Worm (Caenorhabditis elegans) whole organism, L1 larva: Measurements from ENCODE around the gene viro-2.
A peak's percentile ranks its signal among the peaks of the same experiment; 100 is the strongest.

ENCODE experiments used
- C16A3.4 ChIP-seq: fragments of 150-350 bp; optimal IDR thresholded peaks from 2 replicates; lab custom pipeline; 2014; ENCODE audit warnings: missing biosample characterization, missing genetic modification characterization
- C34B4.2 ChIP-seq: sonication (generic microtip); optimal IDR thresholded peaks from 2 replicates; lab custom pipeline; 2017; ENCODE audit warnings: mild to moderate bottlenecking, missing genetic modification characterization, missing compliant biosample characterization
- F16B12.6 ChIP-seq: fragments of 150-350 bp; optimal IDR thresholded peaks from 2 replicates; lab custom pipeline; 2014; ENCODE audit warnings: missing biosample characterization, missing genetic modification characterization
- ama-1 ChIP-seq: fragments of 150-350 bp; optimal IDR thresholded peaks from 2 replicates; lab custom pipeline; 2014
- blmp-1 ChIP-seq: fragments of 150-350 bp; optimal IDR thresholded peaks from 2 replicates; lab custom pipeline; 2014; ENCODE audit warnings: missing biosample characterization, missing genetic modification characterization
- ceh-82 ChIP-seq, 3 experiments: fragments of 150-350 bp in 1 of 3; sonication (generic microtip) in 2 of 3; optimal IDR thresholded peaks; 2 replicates each; lab custom pipeline; 2014 to 2017; ENCODE audit warnings: missing biosample characterization in 3 of 3, missing genetic modification characterization in 3 of 3
- ceh-88 ChIP-seq: fragments of 200-800 bp; sonication (Bioruptor generic); IDR thresholded peaks from 2 replicates; pipeline ENCODE4 v1.3.6; 2022; ENCODE audit warnings: missing genetic modification characterization, missing compliant biosample characterization
- dsc-1 ChIP-seq: sonication (generic microtip); optimal IDR thresholded peaks from 2 replicates; lab custom pipeline; 2016; ENCODE audit warnings: mild to moderate bottlenecking, missing genetic modification characterization, missing compliant biosample characterization
- efl-1 ChIP-seq, 4 experiments: fragments of 150-350 bp; optimal IDR thresholded peaks in 3 of 4; peaks in 1 of 4; 1 replicate in 1 of 4; 2 replicates in 3 of 4; lab custom pipeline; 2014; ENCODE audit warnings: missing biosample characterization in 2 of 4, missing genetic modification characterization in 2 of 4, missing genetic modification reagents in 2 of 4
- efl-3 ChIP-seq: fragments of 200-800 bp; sonication (Bioruptor generic); optimal IDR thresholded peaks from 2 replicates; lab custom pipeline; 2018; ENCODE audit warnings: mild to moderate bottlenecking, missing genetic modification characterization, missing compliant biosample characterization
- egl-27 ChIP-seq, 2 experiments: fragments of 150-350 bp in 1 of 2; sonication (generic microtip); optimal IDR thresholded peaks; 3 replicates each; lab custom pipeline; 2017 to 2018; ENCODE audit warnings: missing biosample characterization in 2 of 2, missing genetic modification characterization in 2 of 2, missing genetic modification reagents in 2 of 2
- elt-2 ChIP-seq: sonication (generic microtip); optimal IDR thresholded peaks from 2 replicates; lab custom pipeline; 2016; ENCODE audit warnings: missing genetic modification characterization, mild to moderate bottlenecking, inconsistent platforms, missing compliant biosample characterization, missing genetic modification reagents
- elt-3 ChIP-seq, 6 experiments: fragments of 150-350 bp in 1 of 6; sonication (generic microtip); optimal IDR thresholded peaks; 2 replicates each; lab custom pipeline; 2017 to 2018; ENCODE audit warnings: missing biosample characterization in 6 of 6, missing genetic modification characterization in 6 of 6, inconsistent platforms in 1 of 6
- ets-5 ChIP-seq: fragments of 200-800 bp; sonication (Bioruptor generic); IDR thresholded peaks from 2 replicates; pipeline ENCODE4 v1.3.6; 2022; ENCODE audit warnings: missing genetic modification characterization, missing compliant biosample characterization
- fkh-10 ChIP-seq: sonication (generic microtip); optimal IDR thresholded peaks from 2 replicates; lab custom pipeline; 2017; ENCODE audit warnings: missing biosample characterization, missing genetic modification reagents, missing genetic modification characterization
- fkh-4 ChIP-seq: sonication (generic microtip); optimal IDR thresholded peaks from 2 replicates; lab custom pipeline; 2016; ENCODE audit warnings: missing compliant biosample characterization, missing genetic modification characterization, borderline replicate concordance
- grh-1 ChIP-seq: fragments of 200-800 bp; sonication (Bioruptor generic); IDR thresholded peaks from 2 replicates; pipeline ENCODE4 v1.3.6; 2022; ENCODE audit warnings: missing genetic modification reagents, missing genetic modification characterization, missing compliant biosample characterization
- hlh-4 ChIP-seq: sonication (generic microtip); optimal IDR thresholded peaks from 2 replicates; lab custom pipeline; 2016; ENCODE audit warnings: mild to moderate bottlenecking, missing genetic modification characterization, missing compliant biosample characterization
- isw-1 ChIP-seq: fragments of 200-800 bp; sonication (Bioruptor generic); IDR thresholded peaks from 2 replicates; pipeline ENCODE4 v1.3.6; 2022; ENCODE audit warnings: missing genetic modification characterization, missing compliant biosample characterization
- jun-1 ChIP-seq: fragments of 150-350 bp; optimal IDR thresholded peaks from 2 replicates; lab custom pipeline; 2014; ENCODE audit warnings: missing biosample characterization, missing genetic modification reagents, missing genetic modification characterization
- lin-14 ChIP-seq: fragments of 200-800 bp; sonication (Bioruptor generic); optimal IDR thresholded peaks from 2 replicates; lab custom pipeline; 2018; ENCODE audit warnings: mild to moderate bottlenecking, missing genetic modification characterization, moderate library complexity, missing compliant biosample characterization
- lin-39 ChIP-seq: fragments of 150-350 bp; optimal IDR thresholded peaks from 2 replicates; lab custom pipeline; 2014; ENCODE audit warnings: missing biosample characterization, missing genetic modification reagents, missing genetic modification characterization
- lsy-2 ChIP-seq, 2 experiments: fragments of 150-350 bp; optimal IDR thresholded peaks; 2 replicates each; lab custom pipeline; 2014; ENCODE audit warnings: missing biosample characterization in 2 of 2, missing genetic modification characterization in 2 of 2
- mdl-1 ChIP-seq, 2 experiments: fragments of 150-350 bp; optimal IDR thresholded peaks; 2 replicates each; lab custom pipeline; 2014 to 2017; ENCODE audit warnings: missing biosample characterization in 2 of 2, missing genetic modification characterization in 2 of 2, inconsistent platforms in 1 of 2
- mep-1 ChIP-seq: fragments of 150-350 bp; optimal IDR thresholded peaks from 2 replicates; lab custom pipeline; 2014; ENCODE audit warnings: missing biosample characterization, missing genetic modification characterization
- nhr-11 ChIP-seq: fragments of 150-350 bp; optimal IDR thresholded peaks from 2 replicates; lab custom pipeline; 2014; ENCODE audit warnings: missing biosample characterization, missing genetic modification characterization
- nhr-19 ChIP-seq: fragments of 200-800 bp; sonication (Bioruptor generic); conservative IDR thresholded peaks from 2 replicates; pipeline ENCODE4 v1.3.6; 2022; ENCODE audit warnings: missing genetic modification characterization, missing compliant biosample characterization
- nhr-20 ChIP-seq: sonication (generic microtip); optimal IDR thresholded peaks from 2 replicates; lab custom pipeline; 2016; ENCODE audit warnings: mild to moderate bottlenecking, missing genetic modification characterization, missing compliant biosample characterization
- nhr-237 ChIP-seq: fragments of 150-350 bp; optimal IDR thresholded peaks from 2 replicates; lab custom pipeline; 2014; ENCODE audit warnings: missing biosample characterization, missing genetic modification characterization
- nhr-28 ChIP-seq: fragments of 150-350 bp; optimal IDR thresholded peaks from 2 replicates; lab custom pipeline; 2014; ENCODE audit warnings: missing biosample characterization, missing genetic modification characterization
- nhr-47 ChIP-seq: sonication (generic microtip); optimal IDR thresholded peaks from 2 replicates; lab custom pipeline; 2016; ENCODE audit warnings: mild to moderate bottlenecking, missing genetic modification characterization, moderate library complexity, missing compliant biosample characterization
- nhr-71 ChIP-seq: sonication (generic microtip); optimal IDR thresholded peaks from 2 replicates; lab custom pipeline; 2016; ENCODE audit warnings: mild to moderate bottlenecking, missing genetic modification characterization, moderate library complexity, missing compliant biosample characterization
- nhr-77 ChIP-seq: fragments of 150-350 bp; optimal IDR thresholded peaks from 2 replicates; lab custom pipeline; 2014; ENCODE audit warnings: missing biosample characterization, missing genetic modification characterization
- nhr-85 ChIP-seq: sonication (generic microtip); peaks from one replicate; lab custom pipeline; 2016; ENCODE audit warnings: missing genetic modification characterization, inconsistent platforms, missing compliant biosample characterization
- nhr-90 ChIP-seq: sonication (generic microtip); optimal IDR thresholded peaks from 2 replicates; lab custom pipeline; 2016; ENCODE audit warnings: mild to moderate bottlenecking, missing genetic modification characterization, missing compliant biosample characterization; ENCODE audit not compliant: poor library complexity
- pag-3 ChIP-seq: sonication (generic microtip); optimal IDR thresholded peaks from 2 replicates; lab custom pipeline; 2017; ENCODE audit warnings: missing genetic modification characterization, mild to moderate bottlenecking, missing compliant biosample characterization, antibody characterized with exemption, borderline replicate concordance; ENCODE audit not compliant: insufficient read depth
- pax-3 ChIP-seq: fragments of 200-800 bp; sonication (Bioruptor generic); optimal IDR thresholded peaks from 2 replicates; lab custom pipeline; 2018; ENCODE audit warnings: mild to moderate bottlenecking, missing genetic modification characterization, moderate library complexity, missing compliant biosample characterization
- pqm-1 ChIP-seq: sonication (generic microtip); optimal IDR thresholded peaks from 3 replicates; lab custom pipeline; 2017; ENCODE audit warnings: missing biosample characterization, missing genetic modification characterization
- rnt-1 ChIP-seq: sonication (generic microtip); optimal IDR thresholded peaks from 2 replicates; lab custom pipeline; 2016; ENCODE audit warnings: mild to moderate bottlenecking, missing genetic modification characterization, moderate library complexity, missing compliant biosample characterization
- snpc-4 ChIP-seq: fragments of 150-350 bp; optimal IDR thresholded peaks from 2 replicates; lab custom pipeline; 2014; ENCODE audit warnings: missing biosample characterization, missing genetic modification characterization
- snu-23 ChIP-seq: sonication (generic microtip); optimal IDR thresholded peaks from 2 replicates; lab custom pipeline; 2016; ENCODE audit warnings: missing genetic modification characterization, missing compliant biosample characterization
- sptf-1 ChIP-seq: fragments of 150-350 bp; optimal IDR thresholded peaks from 2 replicates; lab custom pipeline; 2014; ENCODE audit warnings: missing biosample characterization, missing genetic modification characterization
- sup-37 ChIP-seq: fragments of 200-800 bp; sonication (Bioruptor generic); optimal IDR thresholded peaks from 2 replicates; lab custom pipeline; 2018; ENCODE audit warnings: mild to moderate bottlenecking, missing genetic modification characterization, missing compliant biosample characterization
- swsn-7 ChIP-seq: sonication (generic microtip); optimal IDR thresholded peaks from 2 replicates; lab custom pipeline; 2016; ENCODE audit warnings: missing genetic modification characterization, missing compliant biosample characterization
- tbx-2 ChIP-seq: sonication (generic microtip); optimal IDR thresholded peaks from 2 replicates; lab custom pipeline; 2016; ENCODE audit warnings: missing genetic modification characterization, missing compliant biosample characterization
- unc-30 ChIP-seq: sonication (generic microtip); optimal IDR thresholded peaks from 2 replicates; lab custom pipeline; 2017; ENCODE audit warnings: missing biosample characterization, missing genetic modification characterization
- unc-62 ChIP-seq: fragments of 150-350 bp; optimal IDR thresholded peaks from 2 replicates; lab custom pipeline; 2014; ENCODE audit warnings: missing biosample characterization, missing genetic modification reagents, missing genetic modification characterization
- xbp-1 ChIP-seq: sonication (generic microtip); optimal IDR thresholded peaks from 2 replicates; lab custom pipeline; 2016; ENCODE audit warnings: missing genetic modification characterization, missing compliant biosample characterization
- zip-4 ChIP-seq: fragments of 200-800 bp; sonication (Bioruptor generic); optimal IDR thresholded peaks from 2 replicates; lab custom pipeline; 2018; ENCODE audit warnings: mild to moderate bottlenecking, missing genetic modification characterization, moderate library complexity, missing compliant biosample characterization
- ztf-11 ChIP-seq, 2 experiments: sonication (generic microtip); optimal IDR thresholded peaks; 2 replicates each; lab custom pipeline; 2016 to 2017; ENCODE audit warnings: missing genetic modification characterization in 2 of 2, missing biosample characterization in 1 of 2, missing compliant biosample characterization in 1 of 2

Gene viro-2

DNA sequence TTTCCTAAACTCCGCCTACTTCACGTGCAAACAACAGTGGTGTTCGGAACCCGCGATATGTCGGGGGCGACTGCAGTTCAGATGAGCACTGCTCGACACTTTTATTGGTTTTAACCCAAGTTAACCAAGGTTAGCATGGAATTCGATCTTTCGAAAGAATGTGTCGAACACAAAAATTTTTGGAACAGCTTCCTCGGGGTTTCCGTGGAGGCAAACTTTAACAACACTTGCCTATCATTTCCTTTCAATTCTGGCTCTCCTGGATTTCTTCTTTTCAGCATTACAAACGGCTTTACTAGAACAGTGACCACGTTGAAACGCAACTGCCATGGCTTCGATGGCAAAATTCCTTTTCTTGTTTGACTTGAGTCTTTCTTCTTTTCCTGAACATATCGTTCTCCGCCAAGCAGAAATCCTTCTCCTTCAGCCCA lies 12.6 kb downstream of the viro-2 start (continued):
- peak; percentile 32 for TF ChIP-seq snu-23
- no peak for TF ChIP-seq fkh-10 (GFP tag; lab: Kevin White, UChicago)
- peak; percentile 75 for TF ChIP-seq nhr-19 (GFP tag; lab: Robert Waterston, UW)

- TF ChIP-seq nhr-28 (tag; lab: Kevin White, UChicago) (no peak), nhr-237 (tag; lab: Kevin White, UChicago) (no peak), grh-1 (GFP tag; lab: Robert Waterston, UW) (no peak; the same call in 1 of the 2 replicates), ztf-11 (tag; optimal IDR thresholded peaks at IDR 0.05; lab: Kevin White, UChicago) (no peak), nhr-20 (tag; lab: Kevin White, UChicago) (peak; percentile 40), fkh-4 (tag; lab: Kevin White, UChicago) (no peak), C34B4.2 (no peak), nhr-47 (peak; percentile 74), hlh-4 (tag; lab: Kevin White, UChicago) (no peak), snpc-4 (tag; lab: Kevin White, UChicago) (peak; percentile 96), efl-3 (no peak), nhr-11 (no peak), elt-2 (tag; lab: Kevin White, UChicago) (peak; percentile 41), efl-1 (optimal IDR thresholded peaks at IDR 0.05; lab: Kevin White, UChicago) (peak in 1 of 2 experiments; percentile 41), efl-1 (GFP tag; optimal IDR thresholded peaks at IDR 0.05 in 1 of 2; lab: Kevin White, UChicago) (peak in 1 of 2 experiments; percentile 50), sup-37 (GFP tag; lab: Kevin White, UChicago) (no peak), zip-4 (peak; percentile 32), nhr-77 (tag; lab: Kevin White, UChicago) (no peak), egl-27 (tag; optimal IDR thresholded peaks at IDR 0.05; lab: Kevin White, UChicago) (peak in 1 of 2 experiments; percentile 12), lin-39 (tag; lab: Kevin White, UChicago) (peak; percentile 17), jun-1 (tag; lab: Kevin White, UChicago) (no peak), mep-1 (tag; lab: Kevin White, UChicago) (no peak), ceh-88 (GFP tag; lab: Robert Waterston, UW) (0 out of 2 replicates have a peak, but pooled peaks have one; percentile 29), snu-23 (peak; percentile 45), blmp-1 (tag; lab: Kevin White, UChicago) (no peak), lin-14 (GFP tag; lab: Kevin White, UChicago) (peak; percentile 35), swsn-7 (peak; percentile 56), nhr-19 (GFP tag; lab: Robert Waterston, UW) (peak; percentile 67), nhr-85 (peak; percentile 74), dsc-1 (tag; lab: Kevin White, UChicago) (peak; percentile 33), ets-5 (GFP tag; lab: Robert Waterston, UW) (no peak), xbp-1 (tag; lab: Kevin White, UChicago) (peak; percentile 3), rnt-1 (tag; lab: Kevin White, UChicago) (peak; percentile 33), ceh-82 (tag; optimal IDR thresholded peaks at IDR 0.05; lab: Kevin White, UChicago) (no peak), elt-3 (tag; optimal IDR thresholded peaks at IDR 0.05; lab: Kevin White, UChicago) (no peak), pax-3 (tag; lab: Kevin White, UChicago) (no peak), unc-62 (no peak), pag-3 (tag; lab: Kevin White, UChicago) (no peak), sptf-1 (tag; lab: Kevin White, UChicago) (no peak), pqm-1 (tag; lab: Kevin White, UChicago) (no peak), nhr-90 (tag; lab: Kevin White, UChicago) (peak; percentile 78), isw-1 (GFP tag; lab: Robert Waterston, UW) (no peak), mdl-1 (tag; optimal IDR thresholded peaks at IDR 0.05; lab: Kevin White, UChicago) (no peak), C16A3.4 (tag; lab: Kevin White, UChicago) (no peak), fkh-10 (GFP tag; lab: Kevin White, UChicago) (no peak), lsy-2 (tag; optimal IDR thresholded peaks at IDR 0.05; lab: Kevin White, UChicago) (peak in 1 of 2 experiments; percentile 30), tbx-2 (tag; lab: Kevin White, UChicago) (no peak), unc-30 (tag; lab: Kevin White, UChicago) (no peak), F16B12.6 (tag; lab: Kevin White, UChicago) (no peak), ama-1 (lab: Kevin White, UChicago) (peak; percentile 42), nhr-71 (tag; lab: Kevin White, UChicago) (peak; percentile 68)
Observed at ce11 chrIII:7142172-7142601, 13.5 kb downstream of the viro-2 start.
